Fruit fly (Drosophila melanogaster): ENCODE data around the gene rg.

dm6 chrX:5052994-5053393 is 32.6 kb upstream of the rg start:
- TF ChIP-seq CG8478 (optimal IDR thresholded peaks at IDR 0.05) (no peak), CTCF (optimal IDR thresholded peaks at IDR 0.05) (no peak)
